Worm (Caenorhabditis elegans) whole organism, midembryonic: ENCODE data around the gene ptd-2.

ENCODE experiments used
- klf-2 ChIP-seq: fragments of 200-800 bp; sonication (Bioruptor generic); conservative IDR thresholded peaks from 2 replicates; pipeline ENCODE4 v1.3.6; 2022; ENCODE audit warnings: missing genetic modification reagents, missing genetic modification characterization, missing compliant biosample characterization
- ztf-29 ChIP-seq: fragments of 200-800 bp; sonication (Bioruptor generic); IDR thresholded peaks from 2 replicates; pipeline ENCODE4 v1.3.6; 2022; ENCODE audit warnings: missing genetic modification reagents, missing genetic modification characterization, missing compliant biosample characterization

DNA sequence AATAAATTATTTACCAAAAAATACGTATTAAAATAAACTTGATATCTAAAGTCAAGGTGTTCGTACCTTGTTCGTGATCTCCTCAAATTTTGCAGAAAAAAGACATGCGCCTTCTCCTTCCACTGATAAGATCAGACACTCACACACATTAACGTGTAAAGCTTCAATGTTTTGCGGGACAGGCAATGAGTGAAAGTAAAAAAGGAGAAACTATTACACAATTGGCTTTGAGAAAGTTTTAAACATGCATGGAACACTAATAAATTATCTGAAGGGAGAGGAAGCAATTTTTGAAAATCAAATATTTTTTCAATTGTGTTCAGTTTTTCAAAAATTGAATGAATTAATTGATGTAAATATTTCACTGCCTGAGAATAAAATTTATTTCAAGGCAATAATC is 25.1 kb upstream of the ptd-2 start:
- TF ChIP-seq ztf-29 (no peak), klf-2 (GFP tag; lab: Robert Waterston, UW) (no peak)
